Worm (Caenorhabditis elegans) whole organism, young adult: Measurements from ENCODE around the gene str-146.

Experiments used
- B0261.1 ChIP-seq: sonication (generic microtip); optimal IDR thresholded peaks from 2 replicates; lab custom pipeline; 2016; ENCODE audit warnings: mild to moderate bottlenecking, missing genetic modification characterization, moderate library complexity, missing compliant biosample characterization
- B0336.3 ChIP-seq: fragments of 200-800 bp; sonication (Bioruptor generic); IDR thresholded peaks from 2 replicates; pipeline ENCODE4 v1.3.6; 2022; ENCODE audit warnings: missing genetic modification characterization, missing compliant biosample characterization
- C06A6.2 ChIP-seq: fragments of 200-800 bp; sonication (Bioruptor generic); conservative IDR thresholded peaks from 2 replicates; pipeline ENCODE4 v1.3.6; 2022; ENCODE audit warnings: missing genetic modification characterization, missing compliant biosample characterization
- C17E4.6 ChIP-seq: fragments of 200-800 bp; sonication (Bioruptor generic); IDR thresholded peaks from 2 replicates; pipeline ENCODE4 v1.3.6; 2022; ENCODE audit warnings: missing genetic modification reagents, missing genetic modification characterization, missing compliant biosample characterization
- D2030.7 ChIP-seq: fragments of 200-800 bp; sonication (Bioruptor generic); IDR thresholded peaks from 2 replicates; pipeline ENCODE4 v1.3.6; 2022; ENCODE audit warnings: missing genetic modification reagents, missing genetic modification characterization, missing compliant biosample characterization
- F49E8.2 ChIP-seq: sonication (generic microtip); optimal IDR thresholded peaks from 3 replicates; lab custom pipeline; 2017; ENCODE audit warnings: missing genetic modification characterization, mild to moderate bottlenecking, missing compliant biosample characterization, antibody characterized with exemption, moderate library complexity; ENCODE audit not compliant: insufficient read depth
- F55B11.4 ChIP-seq: sonication (generic microtip); optimal IDR thresholded peaks from 2 replicates; lab custom pipeline; 2016; ENCODE audit warnings: missing compliant biosample characterization, missing genetic modification characterization, borderline replicate concordance; ENCODE audit not compliant: insufficient read depth
- K11D2.4 ChIP-seq: fragments of 200-800 bp; sonication (Bioruptor generic); IDR thresholded peaks from 2 replicates; pipeline ENCODE4 v1.3.6; 2022; ENCODE audit warnings: missing genetic modification reagents, missing genetic modification characterization, missing compliant biosample characterization
- Y67H2A.10 ChIP-seq: fragments of 200-800 bp; sonication (Bioruptor generic); conservative IDR thresholded peaks from 2 replicates; pipeline ENCODE4 v1.3.6; 2022; ENCODE audit warnings: missing genetic modification reagents, missing genetic modification characterization, missing compliant biosample characterization
- ZK185.1 ChIP-seq: sonication (generic microtip); optimal IDR thresholded peaks from 2 replicates; lab custom pipeline; 2016; ENCODE audit warnings: mild to moderate bottlenecking, missing genetic modification characterization, missing compliant biosample characterization; ENCODE audit not compliant: poor library complexity, severe bottlenecking
- aptf-2 ChIP-seq: fragments of 200-800 bp; sonication (Bioruptor generic); conservative IDR thresholded peaks from 2 replicates; pipeline ENCODE4 v1.3.6; 2022; ENCODE audit warnings: missing genetic modification reagents, missing genetic modification characterization, missing compliant biosample characterization
- attf-5 ChIP-seq: fragments of 200-800 bp; sonication (Bioruptor generic); optimal IDR thresholded peaks from 2 replicates; lab custom pipeline; 2018; ENCODE audit warnings: mild to moderate bottlenecking, missing genetic modification characterization, missing compliant biosample characterization
- attf-6 ChIP-seq: fragments of 200-800 bp; sonication (Bioruptor generic); IDR thresholded peaks from 2 replicates; pipeline ENCODE4 v1.3.6; 2022; ENCODE audit warnings: missing genetic modification reagents, missing genetic modification characterization, missing compliant biosample characterization
- cebp-1 ChIP-seq, 2 experiments: fragments of 200-800 bp in 1 of 2; sonication (Bioruptor generic) in 1 of 2; sonication (generic microtip) in 1 of 2; IDR thresholded peaks in 1 of 2; optimal IDR thresholded peaks in 1 of 2; 2 replicates each; pipeline versions ENCODE4 v1.3.6 to Lab custom; 2017 to 2022; ENCODE audit warnings: missing compliant biosample characterization in 2 of 2, missing genetic modification characterization in 2 of 2, mild to moderate bottlenecking in 1 of 2, missing genetic modification reagents in 1 of 2, moderate library complexity in 1 of 2
- ceh-40 ChIP-seq: fragments of 200-800 bp; sonication (Bioruptor generic); IDR thresholded peaks from 2 replicates; pipeline ENCODE4 v1.3.6; 2022; ENCODE audit warnings: missing genetic modification characterization, missing compliant biosample characterization
- ceh-79 ChIP-seq: sonication (generic microtip); optimal IDR thresholded peaks from 2 replicates; lab custom pipeline; 2017; ENCODE audit warnings: mild to moderate bottlenecking, missing genetic modification characterization, missing compliant biosample characterization
- dox-1 ChIP-seq: fragments of 200-800 bp; sonication (Bioruptor generic); IDR thresholded peaks from 2 replicates; pipeline ENCODE4 v1.3.6; 2022; ENCODE audit warnings: missing genetic modification reagents, missing genetic modification characterization, missing compliant biosample characterization
- dpff-1 ChIP-seq: sonication (generic microtip); optimal IDR thresholded peaks from 2 replicates; lab custom pipeline; 2017; ENCODE audit warnings: mild to moderate bottlenecking, missing genetic modification characterization, missing compliant biosample characterization
- egl-44 ChIP-seq: fragments of 200-800 bp; sonication (Bioruptor generic); IDR thresholded peaks from 2 replicates; pipeline ENCODE4 v1.3.6; 2022; ENCODE audit warnings: missing genetic modification reagents, missing genetic modification characterization, missing compliant biosample characterization
- egrh-3 ChIP-seq: fragments of 200-800 bp; sonication (Bioruptor generic); IDR thresholded peaks from 2 replicates; pipeline ENCODE4 v1.3.6; 2022; ENCODE audit warnings: missing genetic modification reagents, missing genetic modification characterization, missing compliant biosample characterization
- fkh-3 ChIP-seq: sonication (generic microtip); optimal IDR thresholded peaks from 2 replicates; lab custom pipeline; 2016; ENCODE audit warnings: mild to moderate bottlenecking, missing genetic modification characterization, missing compliant biosample characterization
- hlh-12 ChIP-seq: sonication (generic microtip); optimal IDR thresholded peaks from 2 replicates; lab custom pipeline; 2016; ENCODE audit warnings: missing genetic modification characterization, missing compliant biosample characterization
- hmg-1.2 ChIP-seq: fragments of 200-800 bp; sonication (Bioruptor generic); IDR thresholded peaks from 2 replicates; pipeline ENCODE4 v1.3.6; 2022; ENCODE audit warnings: missing genetic modification reagents, missing genetic modification characterization, missing compliant biosample characterization
- hmg-20 ChIP-seq: fragments of 200-800 bp; sonication (Bioruptor generic); IDR thresholded peaks from 2 replicates; pipeline ENCODE4 v1.3.6; 2022; ENCODE audit warnings: missing genetic modification reagents, missing genetic modification characterization, missing compliant biosample characterization
- hrde-1 ChIP-seq: sonication (generic microtip); optimal IDR thresholded peaks from 2 replicates; lab custom pipeline; 2016; ENCODE audit warnings: missing genetic modification characterization, mild to moderate bottlenecking, missing compliant biosample characterization, moderate library complexity, missing genotype, missing genetic modification reagents, borderline replicate concordance
- hsf-1 ChIP-seq: fragments of 200-800 bp; sonication (Bioruptor generic); IDR thresholded peaks from 2 replicates; pipeline ENCODE4 v1.3.6; 2022; ENCODE audit warnings: missing genetic modification reagents, missing genetic modification characterization, missing compliant biosample characterization
- lag-1 ChIP-seq: fragments of 200-800 bp; sonication (Bioruptor generic); IDR thresholded peaks from 2 replicates; pipeline ENCODE4 v1.3.6; 2022; ENCODE audit warnings: missing genetic modification reagents, missing genetic modification characterization, missing compliant biosample characterization
- let-526 ChIP-seq: fragments of 200-800 bp; sonication (Bioruptor generic); IDR thresholded peaks from 2 replicates; pipeline ENCODE4 v1.3.6; 2022; ENCODE audit warnings: missing genetic modification reagents, missing genetic modification characterization, missing compliant biosample characterization
- lin-26 ChIP-seq: fragments of 200-800 bp; sonication (Bioruptor generic); IDR thresholded peaks from 2 replicates; pipeline ENCODE4 v1.3.6; 2022; ENCODE audit warnings: missing genetic modification reagents, missing genetic modification characterization, missing compliant biosample characterization
- mxl-1 ChIP-seq: sonication (generic microtip); optimal IDR thresholded peaks from 2 replicates; lab custom pipeline; 2016; ENCODE audit warnings: missing genetic modification characterization, missing compliant biosample characterization
- nfya-1 ChIP-seq: sonication (generic microtip); optimal IDR thresholded peaks from 2 replicates; lab custom pipeline; 2017; ENCODE audit warnings: antibody characterized with exemption, missing compliant biosample characterization, missing genetic modification characterization, borderline replicate concordance; ENCODE audit not compliant: insufficient read depth
- nfyb-1 ChIP-seq: fragments of 200-800 bp; sonication (Bioruptor generic); IDR thresholded peaks from 2 replicates; pipeline ENCODE4 v1.3.6; 2022; ENCODE audit warnings: missing genetic modification reagents, missing genetic modification characterization, missing compliant biosample characterization
- nhr-179 ChIP-seq: sonication (generic microtip); optimal IDR thresholded peaks from 2 replicates; lab custom pipeline; 2016; ENCODE audit warnings: mild to moderate bottlenecking, missing genetic modification characterization, missing compliant biosample characterization
- nhr-80 ChIP-seq: sonication (generic microtip); optimal IDR thresholded peaks from 2 replicates; lab custom pipeline; 2016; ENCODE audit warnings: missing genetic modification characterization, missing compliant biosample characterization
- pbrm-1 ChIP-seq: fragments of 200-800 bp; sonication (Bioruptor generic); IDR thresholded peaks from 2 replicates; pipeline ENCODE4 v1.3.6; 2022; ENCODE audit warnings: missing genetic modification reagents, missing genetic modification characterization, missing compliant biosample characterization
- rcor-1 ChIP-seq: fragments of 200-800 bp; sonication (Bioruptor generic); IDR thresholded peaks from 2 replicates; pipeline ENCODE4 v1.3.6; 2022; ENCODE audit warnings: missing genetic modification reagents, missing genetic modification characterization, missing compliant biosample characterization
- snpc-3.4 ChIP-seq: sonication (generic microtip); optimal IDR thresholded peaks from 2 replicates; lab custom pipeline; 2017; ENCODE audit warnings: missing genetic modification characterization, mild to moderate bottlenecking, missing compliant biosample characterization, antibody characterized with exemption, moderate library complexity, missing genotype, missing genetic modification reagents
- snpc-4 ChIP-seq, 5 experiments: fragments of 150-350 bp in 1 of 5; sonication (generic microtip) in 4 of 5; optimal IDR thresholded peaks; 2 replicates each; lab custom pipeline; 2014 to 2018; ENCODE audit warnings: missing genetic modification characterization in 5 of 5, missing biosample characterization in 3 of 5, antibody characterized with exemption in 2 of 5, mild to moderate bottlenecking in 2 of 5, missing compliant biosample characterization in 2 of 5, missing genotype in 2 of 5, moderate library complexity in 2 of 5, missing genetic modification reagents in 1 of 5
- tbx-9 ChIP-seq: sonication (generic microtip); optimal IDR thresholded peaks from 2 replicates; lab custom pipeline; 2016; ENCODE audit warnings: borderline replicate concordance, missing genetic modification characterization, inconsistent platforms, missing compliant biosample characterization
- zfh-2 ChIP-seq: fragments of 200-800 bp; sonication (Bioruptor generic); conservative IDR thresholded peaks from 2 replicates; pipeline ENCODE4 v1.3.6; 2022; ENCODE audit warnings: missing genetic modification reagents, missing genetic modification characterization, missing compliant biosample characterization
- ztf-22 ChIP-seq: fragments of 200-800 bp; sonication (Bioruptor generic); optimal IDR thresholded peaks from 2 replicates; lab custom pipeline; 2018; ENCODE audit warnings: mild to moderate bottlenecking, missing genetic modification characterization, moderate library complexity, missing compliant biosample characterization
- ztf-26 ChIP-seq: sonication (generic microtip); optimal IDR thresholded peaks from 2 replicates; lab custom pipeline; 2017; ENCODE audit warnings: missing genetic modification characterization, missing compliant biosample characterization
- ztf-28 ChIP-seq: fragments of 200-800 bp; sonication (Bioruptor generic); IDR thresholded peaks from 2 replicates; pipeline ENCODE4 v1.3.6; 2022; ENCODE audit warnings: missing genetic modification reagents, missing genetic modification characterization, missing compliant biosample characterization
- ztf-3 ChIP-seq: fragments of 200-800 bp; sonication (Bioruptor generic); optimal IDR thresholded peaks from 2 replicates; lab custom pipeline; 2018; ENCODE audit warnings: mild to moderate bottlenecking, missing genetic modification characterization, missing compliant biosample characterization

The str-146 gene

ce11 chrV:8132926-8133325 is 37.6 kb upstream of the str-146 start, which contains the start of gene D1014.4:
Gene D1014.4 (plus strand): TSS chrV:8133226.
- no peak for TF ChIP-seq mxl-1 (tag; lab: Kevin White, UChicago)
- no peak for TF ChIP-seq F55B11.4 (tag; lab: Kevin White, UChicago)
- TF ChIP-seq nhr-80 (tag; lab: Kevin White, UChicago) = peak; percentile 14

ce11 chrV:8131628-8132027 is 36.4 kb upstream of the str-146 start:
- no peak for TF ChIP-seq ztf-26 (tag; lab: Kevin White, UChicago)
- no peak for TF ChIP-seq attf-5
- TF ChIP-seq B0261.1 = no peak
- TF ChIP-seq ztf-22 (GFP tag; lab: Kevin White, UChicago) = no peak
- no peak for TF ChIP-seq dox-1
- TF ChIP-seq rcor-1 (GFP tag; lab: Robert Waterston, UW) = no peak
- no peak for TF ChIP-seq F49E8.2 (tag; lab: Kevin White, UChicago)
- TF ChIP-seq hmg-20 (GFP tag; lab: Robert Waterston, UW) = no peak
- TF ChIP-seq lin-26 = 0 out of 2 replicates have a peak, but pooled peaks have one; percentile 40
- TF ChIP-seq C06A6.2 (GFP tag; lab: Robert Waterston, UW) = no peak
- TF ChIP-seq pbrm-1 (GFP tag; lab: Robert Waterston, UW) = no peak
- TF ChIP-seq ZK185.1 (tag; lab: Kevin White, UChicago) = no peak
- TF ChIP-seq nhr-80 (tag; lab: Kevin White, UChicago) = no peak
- TF ChIP-seq snpc-3.4 = no peak
- TF ChIP-seq tbx-9 (tag; lab: Kevin White, UChicago) = no peak
- TF ChIP-seq cebp-1 (GFP tag; IDR thresholded peaks at IDR 0.05; lab: Robert Waterston, UW) = no peak
- TF ChIP-seq cebp-1 (tag; optimal IDR thresholded peaks at IDR 0.05; lab: Kevin White, UChicago) = peak; percentile 9
- no peak for TF ChIP-seq egl-44 (GFP tag; lab: Robert Waterston, UW)
- no peak for TF ChIP-seq hrde-1 (tag; lab: Kevin White, UChicago)
- peak; percentile 56; the same call in 1 of the 2 replicates for TF ChIP-seq B0336.3
- 0 out of 2 replicates have a peak, but pooled peaks have one; percentile 3 for TF ChIP-seq hmg-1.2 (GFP tag; lab: Robert Waterston, UW)
- TF ChIP-seq fkh-3 = no peak
- TF ChIP-seq lag-1 (GFP tag; lab: Robert Waterston, UW) = no peak
- TF ChIP-seq let-526 (GFP tag; lab: Robert Waterston, UW) = no peak
- no peak for TF ChIP-seq aptf-2
- TF ChIP-seq snpc-4 (GFP tag; optimal IDR thresholded peaks at IDR 0.05; lab: Kevin White, UChicago) = no peak
- peak in 1 of 4 experiments; percentile 5 for TF ChIP-seq snpc-4 (tag; optimal IDR thresholded peaks at IDR 0.05; lab: Kevin White, UChicago)
- no peak for TF ChIP-seq ceh-79
- no peak for TF ChIP-seq Y67H2A.10 (GFP tag; lab: Robert Waterston, UW)
- no peak for TF ChIP-seq K11D2.4 (GFP tag; lab: Robert Waterston, UW)
- 0 out of 2 replicates have a peak, but pooled peaks have one; percentile 33 for TF ChIP-seq attf-6 (GFP tag; lab: Robert Waterston, UW)
- no peak for TF ChIP-seq nhr-179 (tag; lab: Kevin White, UChicago)
- no peak for TF ChIP-seq D2030.7 (GFP tag; lab: Robert Waterston, UW)
- TF ChIP-seq hsf-1 = 0 out of 2 replicates have a peak, but pooled peaks have one; percentile 57
- TF ChIP-seq dpff-1 (tag; lab: Kevin White, UChicago) = no peak
- no peak for TF ChIP-seq hlh-12
- TF ChIP-seq zfh-2 (GFP tag; lab: Robert Waterston, UW) = no peak
- no peak for TF ChIP-seq C17E4.6
- no peak for TF ChIP-seq F55B11.4 (tag; lab: Kevin White, UChicago)
- TF ChIP-seq nfya-1 (tag; lab: Kevin White, UChicago) = no peak
- TF ChIP-seq nfyb-1 (GFP tag; lab: Robert Waterston, UW) = 0 out of 2 replicates have a peak, but pooled peaks have one; percentile 48
- no peak for TF ChIP-seq egrh-3
- no peak for TF ChIP-seq ceh-40 (GFP tag; lab: Robert Waterston, UW)
- no peak for TF ChIP-seq ztf-28 (GFP tag; lab: Robert Waterston, UW)
- TF ChIP-seq ztf-3 (GFP tag; lab: Kevin White, UChicago) = no peak
